Worm (Caenorhabditis elegans) whole organism, L2 larva: ENCODE data around the gene fbxc-21.

Source experiments
- C34F6.9 ChIP-seq: fragments of 150-350 bp; optimal IDR thresholded peaks from 2 replicates; lab custom pipeline; 2014; ENCODE audit warnings: missing biosample characterization, missing genetic modification characterization
- F13H6.1 ChIP-seq: sonication (generic microtip); optimal IDR thresholded peaks from 2 replicates; lab custom pipeline; 2016; ENCODE audit warnings: missing genetic modification characterization, missing compliant biosample characterization
- R02D3.7 ChIP-seq: fragments of 150-350 bp; optimal IDR thresholded peaks from 2 replicates; lab custom pipeline; 2014; ENCODE audit warnings: missing biosample characterization, missing genetic modification characterization
- Y55F3AM.14 ChIP-seq: fragments of 200-800 bp; sonication (Bioruptor generic); optimal IDR thresholded peaks from 2 replicates; lab custom pipeline; 2018; ENCODE audit warnings: mild to moderate bottlenecking, missing genetic modification characterization, missing compliant biosample characterization
- ZK546.5 ChIP-seq: sonication (generic microtip); optimal IDR thresholded peaks from 2 replicates; lab custom pipeline; 2017; ENCODE audit warnings: missing biosample characterization, missing genetic modification characterization
- alr-1 ChIP-seq: fragments of 150-350 bp; optimal IDR thresholded peaks from 2 replicates; lab custom pipeline; 2014; ENCODE audit warnings: missing biosample characterization, missing genetic modification characterization
- aly-2 ChIP-seq: fragments of 150-350 bp; optimal IDR thresholded peaks from 2 replicates; lab custom pipeline; 2014; ENCODE audit warnings: missing biosample characterization, missing genetic modification characterization
- blmp-1 ChIP-seq: sonication (generic microtip); optimal IDR thresholded peaks from 2 replicates; lab custom pipeline; 2017; ENCODE audit warnings: missing genetic modification characterization, mild to moderate bottlenecking, missing compliant biosample characterization, antibody characterized with exemption, moderate library complexity; ENCODE audit not compliant: insufficient read depth
- ceh-82 ChIP-seq: fragments of 150-350 bp; optimal IDR thresholded peaks from 2 replicates; lab custom pipeline; 2014; ENCODE audit warnings: missing biosample characterization, missing genetic modification characterization
- crh-2 ChIP-seq: sonication (generic microtip); optimal IDR thresholded peaks from 2 replicates; lab custom pipeline; 2017; ENCODE audit warnings: missing biosample characterization, missing genetic modification characterization
- dmd-4 ChIP-seq: sonication (generic microtip); optimal IDR thresholded peaks from 2 replicates; lab custom pipeline; 2017; ENCODE audit warnings: missing biosample characterization, missing genetic modification characterization
- elt-1 ChIP-seq: fragments of 150-350 bp; optimal IDR thresholded peaks from 2 replicates; lab custom pipeline; 2014; ENCODE audit warnings: missing biosample characterization, missing genetic modification characterization
- lin-11 ChIP-seq: fragments of 150-350 bp; sonication (generic microtip); optimal IDR thresholded peaks from 2 replicates; lab custom pipeline; 2014; ENCODE audit warnings: missing biosample characterization, missing genetic modification characterization, inconsistent platforms, mixed read lengths
- lin-13 ChIP-seq: fragments of 150-350 bp; optimal IDR thresholded peaks from 2 replicates; lab custom pipeline; 2014; ENCODE audit warnings: missing biosample characterization, missing genetic modification reagents, missing genetic modification characterization
- lin-39 ChIP-seq: fragments of 150-350 bp; optimal IDR thresholded peaks from 2 replicates; lab custom pipeline; 2014; ENCODE audit warnings: missing biosample characterization, missing genetic modification reagents, missing genetic modification characterization
- lsy-2 ChIP-seq, 2 experiments: fragments of 150-350 bp in 1 of 2; sonication (generic microtip) in 1 of 2; optimal IDR thresholded peaks; 2 replicates each; lab custom pipeline; 2014 to 2017; ENCODE audit warnings: missing biosample characterization in 2 of 2, missing genetic modification characterization in 2 of 2
- mab-5 ChIP-seq: fragments of 150-350 bp; optimal IDR thresholded peaks from 2 replicates; lab custom pipeline; 2014; ENCODE audit warnings: missing biosample characterization, missing genetic modification characterization
- mbf-1 ChIP-seq: sonication (generic microtip); optimal IDR thresholded peaks from 2 replicates; lab custom pipeline; 2017; ENCODE audit warnings: missing biosample characterization, missing genetic modification characterization
- mdl-1 ChIP-seq, 2 experiments: fragments of 150-350 bp in 1 of 2; sonication (generic microtip) in 1 of 2; optimal IDR thresholded peaks; 2 replicates each; lab custom pipeline; 2017; ENCODE audit warnings: missing biosample characterization in 2 of 2, missing genetic modification characterization in 2 of 2
- nhr-10 ChIP-seq: sonication (generic microtip); optimal IDR thresholded peaks from 2 replicates; lab custom pipeline; 2017; ENCODE audit warnings: missing biosample characterization, missing genetic modification characterization
- nhr-11 ChIP-seq: fragments of 150-350 bp; optimal IDR thresholded peaks from 2 replicates; lab custom pipeline; 2014; ENCODE audit warnings: missing biosample characterization, missing genetic modification characterization
- nhr-12 ChIP-seq: fragments of 150-350 bp; optimal IDR thresholded peaks from 2 replicates; lab custom pipeline; 2014; ENCODE audit warnings: missing biosample characterization, missing genetic modification characterization
- nhr-129 ChIP-seq: fragments of 150-350 bp; optimal IDR thresholded peaks from 2 replicates; lab custom pipeline; 2014; ENCODE audit warnings: missing biosample characterization, missing genetic modification characterization
- nhr-21 ChIP-seq: fragments of 150-350 bp; optimal IDR thresholded peaks from 2 replicates; lab custom pipeline; 2014; ENCODE audit warnings: missing biosample characterization, missing genetic modification characterization
- nhr-23 ChIP-seq: fragments of 150-350 bp; optimal IDR thresholded peaks from 2 replicates; lab custom pipeline; 2014; ENCODE audit warnings: missing biosample characterization, missing genetic modification reagents, missing genetic modification characterization
- nhr-237 ChIP-seq: fragments of 150-350 bp; optimal IDR thresholded peaks from 2 replicates; lab custom pipeline; 2014; ENCODE audit warnings: missing biosample characterization, missing genetic modification characterization
- nhr-25 ChIP-seq: fragments of 150-350 bp; sonication (generic microtip); optimal IDR thresholded peaks from 3 replicates; lab custom pipeline; 2014; ENCODE audit warnings: missing biosample characterization, missing genetic modification characterization
- nhr-6 ChIP-seq: fragments of 150-350 bp; optimal IDR thresholded peaks from 2 replicates; lab custom pipeline; 2014; ENCODE audit warnings: missing biosample characterization, missing genetic modification characterization
- nhr-77 ChIP-seq: fragments of 150-350 bp; optimal IDR thresholded peaks from 2 replicates; lab custom pipeline; 2014; ENCODE audit warnings: missing biosample characterization, missing genetic modification characterization
- peb-1 ChIP-seq: fragments of 150-350 bp; optimal IDR thresholded peaks from 2 replicates; lab custom pipeline; 2014; ENCODE audit warnings: missing biosample characterization, missing genetic modification characterization
- skn-1 ChIP-seq: sonication (generic microtip); optimal IDR thresholded peaks from 2 replicates; lab custom pipeline; 2017; ENCODE audit warnings: missing biosample characterization, missing genetic modification characterization
- sma-3 ChIP-seq: sonication (generic microtip); optimal IDR thresholded peaks from 2 replicates; lab custom pipeline; 2016; ENCODE audit warnings: missing genetic modification reagents, missing genetic modification characterization, missing compliant biosample characterization
- sma-9 ChIP-seq, 2 experiments: fragments of 150-350 bp in 1 of 2; sonication (generic microtip) in 1 of 2; optimal IDR thresholded peaks; 2 replicates each; lab custom pipeline; 2014 to 2016; ENCODE audit warnings: missing genetic modification characterization in 2 of 2, mild to moderate bottlenecking in 1 of 2, missing biosample characterization in 1 of 2, missing compliant biosample characterization in 1 of 2, missing genetic modification reagents in 1 of 2, moderate library complexity in 1 of 2
- snpc-4 ChIP-seq: fragments of 150-350 bp; optimal IDR thresholded peaks from 2 replicates; lab custom pipeline; 2014; ENCODE audit warnings: missing biosample characterization, missing genetic modification characterization
- unc-39 ChIP-seq: fragments of 150-350 bp; optimal IDR thresholded peaks from 2 replicates; lab custom pipeline; 2014; ENCODE audit warnings: missing biosample characterization, missing genetic modification characterization
- unc-55 ChIP-seq: fragments of 150-350 bp; sonication (generic microtip); optimal IDR thresholded peaks from 3 replicates; lab custom pipeline; 2014; ENCODE audit warnings: missing biosample characterization, missing genetic modification reagents, missing genetic modification characterization
- unc-62 ChIP-seq: fragments of 150-350 bp; optimal IDR thresholded peaks from 2 replicates; lab custom pipeline; 2014; ENCODE audit warnings: missing biosample characterization, missing genetic modification reagents, missing genetic modification characterization
- zag-1 ChIP-seq: fragments of 150-350 bp; optimal IDR thresholded peaks from 2 replicates; lab custom pipeline; 2014; ENCODE audit warnings: missing biosample characterization, missing genetic modification characterization
- ztf-1 ChIP-seq: fragments of 200-800 bp; sonication (Bioruptor generic); conservative IDR thresholded peaks from 2 replicates; pipeline ENCODE4 v1.3.6; 2022; ENCODE audit warnings: missing genetic modification characterization, missing compliant biosample characterization
- ztf-11 ChIP-seq: sonication (generic microtip); optimal IDR thresholded peaks from 2 replicates; lab custom pipeline; 2017; ENCODE audit warnings: missing biosample characterization, missing genetic modification characterization
- ztf-4 ChIP-seq: fragments of 150-350 bp; optimal IDR thresholded peaks from 2 replicates; lab custom pipeline; 2014; ENCODE audit warnings: missing biosample characterization, missing genetic modification characterization

fbxc-21 gene

ce11 chrII:1683742-1684141 is 9.0 kb downstream of the fbxc-21 start, which contains the start of gene fbxb-25:
fbxb-25 (plus strand) TSS chrII:1684042.
- TF ChIP-seq nhr-77 (tag; lab: Kevin White, UChicago) (no peak), ztf-4 (no peak), alr-1 (tag; lab: Kevin White, UChicago) (no peak), R02D3.7 (no peak), dmd-4 (tag; lab: Kevin White, UChicago) (no peak), nhr-11 (tag; lab: Kevin White, UChicago) (no peak), unc-39 (tag; lab: Kevin White, UChicago) (no peak), ceh-82 (tag; lab: Kevin White, UChicago) (no peak), peb-1 (tag; lab: Kevin White, UChicago) (no peak), sma-3 (GFP tag; lab: Kevin White, UChicago) (no peak), mab-5 (tag; lab: Kevin White, UChicago) (no peak), snpc-4 (tag; lab: Kevin White, UChicago) (no peak), nhr-10 (no peak), mbf-1 (tag; lab: Kevin White, UChicago) (no peak), nhr-129 (tag; lab: Kevin White, UChicago) (no peak), nhr-237 (tag; lab: Kevin White, UChicago) (no peak), nhr-25 (tag; lab: Kevin White, UChicago) (no peak)

- no peak for TF ChIP-seq sma-3 (GFP tag; lab: Kevin White, UChicago)
- TF ChIP-seq zag-1, result no peak
- TF ChIP-seq lin-13 (GFP tag; lab: Kevin White, UChicago), result no peak
- no peak for TF ChIP-seq skn-1 (tag; lab: Kevin White, UChicago)
- TF ChIP-seq crh-2 (tag; lab: Kevin White, UChicago), result no peak
- TF ChIP-seq F13H6.1 (tag; lab: Kevin White, UChicago), result no peak
- TF ChIP-seq mbf-1 (tag; lab: Kevin White, UChicago), result no peak
- no peak for TF ChIP-seq ztf-1 (GFP tag; lab: Robert Waterston, UW)
- no peak for TF ChIP-seq C34F6.9 (tag; lab: Kevin White, UChicago)
- no peak for TF ChIP-seq ztf-11 (tag; lab: Kevin White, UChicago)
- TF ChIP-seq ZK546.5 (tag; lab: Kevin White, UChicago), result no peak
- TF ChIP-seq nhr-21 (tag; lab: Kevin White, UChicago), result no peak
- TF ChIP-seq blmp-1 (tag; lab: Kevin White, UChicago), result no peak
- TF ChIP-seq ztf-4, result no peak
- no peak for TF ChIP-seq sma-9 (GFP tag; optimal IDR thresholded peaks at IDR 0.05; lab: Kevin White, UChicago)
- no peak for TF ChIP-seq sma-9 (tag; optimal IDR thresholded peaks at IDR 0.05; lab: Kevin White, UChicago)
- no peak for TF ChIP-seq unc-62 (GFP tag; lab: Kevin White, UChicago)
- TF ChIP-seq, all 48 proteins: peak for 0
These were observed 10.5 kb downstream of the fbxc-21 start, which contains the start of gene fbxb-26 for ce11 chrII:1682218-1682617. fbxb-26 (plus strand) TSS chrII:1682518.

- no peak for TF ChIP-seq nhr-6 (tag; lab: Kevin White, UChicago)
- TF ChIP-seq zag-1, result no peak
- TF ChIP-seq nhr-10, result no peak
- TF ChIP-seq snpc-4 (tag; lab: Kevin White, UChicago), result no peak
These were observed 13.6 kb downstream of the fbxc-21 start, which contains the start of gene irld-36 for ce11 chrII:1679081-1679480. irld-36 (plus strand) TSS chrII:1679381.

- TF ChIP-seq lsy-2 (tag; optimal IDR thresholded peaks at IDR 0.05; lab: Kevin White, UChicago) (no peak), nhr-23 (tag; lab: Kevin White, UChicago) (peak; percentile 1)
These were observed 16.6 kb downstream of the fbxc-21 start, which contains the start of gene fbxb-17 for ce11 chrII:1676088-1676487. fbxb-17 (plus strand) TSS chrII:1676388.

ce11 chrII:1672673-1673072 is 20.1 kb downstream of the fbxc-21 start:
- TF ChIP-seq C34F6.9 (tag; lab: Kevin White, UChicago) (no peak), lin-11 (tag; lab: Kevin White, UChicago) (no peak), mdl-1 (tag; optimal IDR thresholded peaks at IDR 0.05; lab: Kevin White, UChicago) (no peak), nhr-129 (tag; lab: Kevin White, UChicago) (no peak), nhr-10 (no peak), elt-1 (tag; lab: Kevin White, UChicago) (no peak), lsy-2 (tag; optimal IDR thresholded peaks at IDR 0.05; lab: Kevin White, UChicago) (no peak), nhr-77 (tag; lab: Kevin White, UChicago) (no peak), unc-55 (GFP tag; lab: Kevin White, UChicago) (no peak), ceh-82 (tag; lab: Kevin White, UChicago) (no peak), nhr-237 (tag; lab: Kevin White, UChicago) (no peak), nhr-11 (tag; lab: Kevin White, UChicago) (no peak), Y55F3AM.14 (GFP tag; lab: Kevin White, UChicago) (no peak), zag-1 (no peak), mab-5 (tag; lab: Kevin White, UChicago) (no peak), aly-2 (tag; lab: Kevin White, UChicago) (no peak), lin-39 (tag; lab: Kevin White, UChicago) (no peak), nhr-12 (tag; lab: Kevin White, UChicago) (no peak), nhr-6 (tag; lab: Kevin White, UChicago) (no peak), nhr-21 (tag; lab: Kevin White, UChicago) (no peak)
